Worm (Caenorhabditis elegans): ENCODE data around the gene K09H11.6.
"Not testable (repeated sequence)": the region's sequence is repeated elsewhere in the genome, so short reads cannot be mapped to it uniquely, and the experiment has no call there.

The K09H11.6 gene

DNA sequence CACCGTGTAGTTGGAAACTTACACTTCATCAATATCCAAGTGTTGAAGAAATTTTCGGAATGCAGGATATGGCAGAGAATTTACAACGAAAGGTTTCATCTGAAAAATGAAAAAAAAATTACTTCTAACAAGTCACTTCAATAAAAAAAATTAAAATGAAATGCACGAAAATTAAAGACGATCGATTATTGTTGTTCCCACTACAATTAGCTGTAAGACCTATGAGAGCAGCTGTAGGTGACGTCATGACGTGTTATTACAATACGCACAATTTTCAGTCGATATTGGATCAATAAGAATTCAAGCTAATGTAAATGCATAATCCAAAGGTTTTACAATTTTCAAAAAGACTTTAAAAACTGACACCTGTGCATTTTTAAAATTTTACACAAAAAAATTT lies 24.2 kb upstream of the K09H11.6 start, which contains the start of gene C53A3.1:
Gene C53A3.1 (minus strand): TSS at position 101 of the 400 bp plus-strand sequence.
- no peak for TF ChIP-seq elt-1 (tag; optimal IDR thresholded peaks at IDR 0.05)
- TF ChIP-seq lin-39 (tag; optimal IDR thresholded peaks at IDR 0.05): no peak
- no peak for TF ChIP-seq ztf-4 (tag; optimal IDR thresholded peaks at IDR 0.05)
- TF ChIP-seq unc-55 (GFP tag; optimal IDR thresholded peaks at IDR 0.05): no peak
- TF ChIP-seq unc-62 (GFP tag; optimal IDR thresholded peaks at IDR 0.05): no peak

DNA sequence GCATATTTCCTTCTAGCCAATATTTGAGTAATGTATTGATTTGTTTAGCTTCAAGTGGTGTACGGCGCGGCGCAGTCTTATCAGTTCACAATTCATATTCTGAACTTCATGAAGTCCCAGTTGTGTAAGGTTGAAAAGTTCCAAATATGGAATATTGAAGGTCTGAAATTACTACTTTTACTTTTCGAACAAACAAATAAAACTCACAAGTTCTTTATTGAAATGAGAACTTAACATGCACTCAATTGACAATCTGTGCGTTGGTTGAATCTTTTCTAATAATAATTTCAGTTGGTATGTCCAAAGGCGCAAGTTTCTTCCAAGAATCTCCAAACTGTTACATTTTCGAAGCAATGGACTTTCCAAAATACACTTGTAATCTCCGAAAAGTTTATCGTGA lies 22.8 kb upstream of the K09H11.6 start, which contains the start of gene C53A3.4:
Gene C53A3.4 (minus strand): TSS at position 101 of the 400 bp plus-strand sequence.
- TF ChIP-seq fos-1 (tag; optimal IDR thresholded peaks at IDR 0.05) (no peak), snpc-4 (tag; optimal IDR thresholded peaks at IDR 0.05) (no peak), elt-3 (tag; optimal IDR thresholded peaks at IDR 0.05) (no peak), nhr-10 (tag; optimal IDR thresholded peaks at IDR 0.05) (no peak), unc-62 (GFP tag; optimal IDR thresholded peaks at IDR 0.05) (no peak), ztf-4 (tag; optimal IDR thresholded peaks at IDR 0.05) (no peak), alr-1 (tag; optimal IDR thresholded peaks at IDR 0.05) (no peak)

DNA sequence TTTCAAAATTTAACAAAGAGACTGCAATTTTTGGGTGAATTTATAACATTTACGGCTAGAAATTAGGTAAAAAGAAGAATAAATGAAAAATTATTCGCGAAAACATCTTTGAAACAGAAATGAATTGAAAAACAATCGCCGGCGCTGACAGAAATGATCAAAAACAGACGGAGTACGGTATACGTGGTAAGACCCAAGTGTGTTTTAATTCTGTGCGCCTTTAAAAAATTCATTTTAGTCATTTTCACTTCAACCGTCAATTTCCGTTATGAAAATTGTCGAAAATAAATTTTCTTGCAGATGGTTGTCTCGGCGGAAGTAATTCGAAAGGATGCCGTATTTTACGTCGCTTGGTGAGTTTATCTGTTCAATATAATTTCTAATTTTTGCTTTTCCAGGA lies 20.2 kb upstream of the K09H11.6 start, which contains the start of gene C53A3.3:
Gene C53A3.3 (plus strand): TSS at position 301 of the 400 bp plus-strand sequence.
- no peak for TF ChIP-seq elt-3 (tag; optimal IDR thresholded peaks at IDR 0.05)
- TF ChIP-seq nhr-237 (tag; optimal IDR thresholded peaks at IDR 0.05): no peak
- TF ChIP-seq ztf-11 (tag; optimal IDR thresholded peaks at IDR 0.05): no peak
- TF ChIP-seq ceh-16 (tag; optimal IDR thresholded peaks at IDR 0.05): no peak
- TF ChIP-seq mdl-1 (tag; optimal IDR thresholded peaks at IDR 0.05): no peak
- no peak for TF ChIP-seq sem-4 (tag; optimal IDR thresholded peaks at IDR 0.05)
- no peak for TF ChIP-seq nhr-10 (tag; optimal IDR thresholded peaks at IDR 0.05)
- no peak for TF ChIP-seq nhr-21 (tag; optimal IDR thresholded peaks at IDR 0.05)
- no peak for TF ChIP-seq mbf-1 (tag; optimal IDR thresholded peaks at IDR 0.05)
- TF ChIP-seq nhr-77 (tag; optimal IDR thresholded peaks at IDR 0.05): no peak
- TF ChIP-seq ama-1 (optimal IDR thresholded peaks at IDR 0.05): no peak
- no peak for TF ChIP-seq sma-3 (GFP tag; optimal IDR thresholded peaks at IDR 0.05)
- TF ChIP-seq zag-1 (tag; optimal IDR thresholded peaks at IDR 0.05): no peak

DNA sequence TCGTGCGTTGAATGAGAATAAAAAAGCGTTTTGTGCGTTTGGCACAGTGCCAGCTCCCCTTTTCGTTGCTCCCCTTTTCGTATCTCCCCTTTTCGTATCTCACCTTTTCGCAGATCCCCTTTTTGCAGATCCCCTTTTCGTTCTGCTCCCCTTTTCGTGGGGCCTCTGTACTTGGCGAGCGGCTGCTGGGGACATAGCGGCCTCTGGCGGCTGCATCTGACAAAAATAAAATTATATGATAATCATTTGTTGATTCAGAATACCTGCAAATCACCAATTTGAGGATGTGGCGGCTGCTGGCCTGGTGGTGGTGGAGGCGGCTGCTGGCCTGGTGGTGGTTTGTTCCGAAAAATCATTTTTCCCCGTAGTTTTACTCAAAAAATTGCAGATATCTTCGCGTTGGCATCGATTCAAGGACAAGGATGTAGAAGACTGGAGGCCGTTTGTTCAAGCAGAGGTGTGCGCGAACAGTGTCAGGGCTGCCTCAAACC lies 19.3 kb upstream of the K09H11.6 start, which contains the start of gene K09H11.11:
Gene K09H11.11 (minus strand): TSS at position 51 of the 491 bp plus-strand sequence.
- TF ChIP-seq egl-27 (tag; optimal IDR thresholded peaks at IDR 0.05); lin-13 (GFP tag; optimal IDR thresholded peaks at IDR 0.05); fos-1 (tag; optimal IDR thresholded peaks at IDR 0.05): not testable (repeated sequence)

DNA sequence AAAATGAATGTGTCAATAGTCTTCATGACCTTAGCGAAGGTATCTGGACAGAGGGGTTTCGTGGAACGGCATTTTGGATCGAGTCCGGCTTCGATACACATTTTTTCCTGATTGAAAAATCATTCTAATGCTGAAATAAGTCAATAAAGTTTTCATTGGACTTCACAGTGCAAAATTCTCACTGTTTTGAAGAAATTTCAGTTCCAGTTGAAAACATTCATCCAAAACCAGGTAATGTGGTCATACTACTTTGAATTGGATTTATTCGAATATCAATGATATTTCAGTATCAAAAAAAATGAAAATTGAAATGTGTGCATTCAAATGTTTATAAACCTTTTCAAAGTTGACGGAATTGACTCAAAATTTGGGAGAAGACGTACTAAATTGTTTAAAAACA lies 17.5 kb upstream of the K09H11.6 start, which contains the start of gene pgph-1:
Gene pgph-1 (minus strand): TSS at position 101 of the 400 bp plus-strand sequence.
- TF ChIP-seq skn-1 (tag; optimal IDR thresholded peaks at IDR 0.05): no peak
- no peak for TF ChIP-seq nhr-12 (tag; optimal IDR thresholded peaks at IDR 0.05)
- no peak for TF ChIP-seq zag-1 (tag; optimal IDR thresholded peaks at IDR 0.05)
- TF ChIP-seq gmeb-1 (tag; optimal IDR thresholded peaks at IDR 0.05): no peak
- TF ChIP-seq fos-1 (tag; optimal IDR thresholded peaks at IDR 0.05): no peak
- TF ChIP-seq ztf-4 (tag; optimal IDR thresholded peaks at IDR 0.05): no peak
- no peak for TF ChIP-seq nhr-21 (tag; optimal IDR thresholded peaks at IDR 0.05)

DNA sequence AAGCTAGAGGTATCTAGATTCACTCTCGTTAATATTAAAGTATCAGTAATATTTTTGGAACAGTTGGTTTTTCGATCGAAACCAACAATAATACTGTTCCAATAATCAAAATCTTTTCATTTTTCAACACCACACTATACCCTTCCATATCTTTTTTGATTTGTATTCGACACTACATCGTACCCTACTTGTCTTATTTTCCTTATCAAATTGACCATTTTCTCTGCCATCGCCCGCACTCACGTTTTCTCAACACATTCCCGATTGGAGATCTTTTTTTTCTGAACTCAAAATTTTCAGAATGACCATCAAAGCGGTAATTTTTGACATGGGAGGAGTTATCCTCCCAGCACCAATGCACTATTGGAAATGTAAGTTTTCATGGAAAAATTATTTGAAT lies 11.6 kb upstream of the K09H11.6 start, which contains the start of gene acds-10:
Gene acds-10 (plus strand): TSS at position 301 of the 400 bp plus-strand sequence.
- TF ChIP-seq fos-1 (tag; optimal IDR thresholded peaks at IDR 0.05) (peak; percentile 6), alr-1 (tag; optimal IDR thresholded peaks at IDR 0.05) (no peak)

DNA sequence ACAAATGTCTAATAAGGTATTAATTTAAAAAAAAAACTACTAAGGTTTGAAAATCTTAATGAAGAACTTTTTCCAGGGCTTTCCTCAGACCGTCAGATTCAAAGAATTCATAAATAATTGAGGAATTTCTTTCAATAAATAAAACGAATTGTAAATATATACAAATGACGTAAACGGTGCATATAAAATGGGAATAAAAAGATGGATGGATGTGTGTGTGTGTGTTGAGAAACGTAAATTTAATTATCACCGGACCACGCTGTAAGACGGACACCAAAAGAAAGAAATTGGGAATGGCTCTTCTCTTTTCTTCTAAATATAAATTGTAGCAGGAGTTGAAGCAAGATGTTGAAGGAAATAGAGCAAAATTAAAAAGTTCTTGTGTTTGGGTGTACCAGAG lies 10.3 kb upstream of the K09H11.6 start:
- no peak for TF ChIP-seq dmd-4 (tag; optimal IDR thresholded peaks at IDR 0.05)
- TF ChIP-seq sem-4 (tag; optimal IDR thresholded peaks at IDR 0.05): no peak
- TF ChIP-seq Y55F3AM.14 (GFP tag; optimal IDR thresholded peaks at IDR 0.05): no peak
- TF ChIP-seq mab-5 (tag; optimal IDR thresholded peaks at IDR 0.05): no peak
- no peak for TF ChIP-seq blmp-1 (tag; optimal IDR thresholded peaks at IDR 0.05; ENCODE audit: insufficient read depth)
- no peak for TF ChIP-seq sma-9 (GFP tag; optimal IDR thresholded peaks at IDR 0.05)
- no peak for TF ChIP-seq sma-9 (tag; optimal IDR thresholded peaks at IDR 0.05)
- TF ChIP-seq aly-2 (tag; optimal IDR thresholded peaks at IDR 0.05): no peak
- TF ChIP-seq ztf-11 (tag; optimal IDR thresholded peaks at IDR 0.05): no peak

Measured in whole organism, L2 larva.